Fruit fly (Drosophila melanogaster) S2 (cell line): ENCODE measurements around the gene defl.

Source experiments
- CG8478 ChIP-seq: fragments of >200 bp; optimal IDR thresholded peaks from 2 replicates; lab custom pipeline; 2018
- CTCF ChIP-seq, 2 experiments: fragments of >200 bp; optimal IDR thresholded peaks; 2 replicates each; lab custom pipeline; 2018

The defl gene

dm6 chr3L:9693552-9694133 is 29.6 kb upstream of the defl start:
- TF ChIP-seq CTCF (optimal IDR thresholded peaks at IDR 0.05; lab: Kevin White, UChicago) (no peak), CG8478 (lab: Kevin White, UChicago) (no peak)

dm6 chr3L:9694169-9694866 is 28.9 kb upstream of the defl start:
- TF ChIP-seq CTCF (optimal IDR thresholded peaks at IDR 0.05; lab: Kevin White, UChicago) (no peak), CG8478 (lab: Kevin White, UChicago) (no peak)

DNA sequence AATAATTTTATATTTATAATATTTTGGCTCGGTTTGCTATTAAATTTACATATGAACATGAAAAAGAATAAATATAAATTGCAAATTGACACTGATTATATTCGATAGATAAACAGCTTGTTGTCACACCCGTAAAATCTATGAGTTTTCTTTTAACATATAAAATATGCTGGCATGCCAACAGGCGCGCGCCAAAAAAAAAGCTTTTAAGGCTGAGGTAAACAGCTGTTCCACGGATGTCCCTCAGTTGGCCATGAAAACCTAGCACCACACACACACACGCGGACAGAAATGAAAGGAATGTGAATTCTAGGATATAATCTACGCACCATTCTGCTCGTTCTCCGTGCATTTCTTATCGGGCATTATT is 28.4 kb upstream of the defl start:
- TF ChIP-seq CTCF (optimal IDR thresholded peaks at IDR 0.05; lab: Kevin White, UChicago) (no peak), CG8478 (lab: Kevin White, UChicago) (no peak)

DNA sequence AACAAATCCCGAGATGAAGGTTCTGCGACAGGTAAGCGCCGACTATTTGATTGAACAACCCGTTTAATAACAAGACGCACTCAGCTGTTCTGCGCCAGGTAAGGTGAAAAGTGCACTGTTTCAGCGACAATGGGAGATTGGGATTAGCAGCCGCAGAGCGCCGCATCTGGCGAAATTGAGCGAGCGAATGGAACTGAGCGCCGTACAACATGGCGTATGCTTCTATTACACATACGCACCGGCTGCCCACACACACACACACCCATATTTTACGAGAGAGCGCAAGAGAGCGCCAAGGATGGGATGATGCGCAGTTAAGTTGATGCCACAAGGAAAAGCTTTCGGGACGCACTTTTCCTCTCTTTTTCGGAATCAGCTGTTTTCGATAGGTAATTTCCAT is 28.0 kb upstream of the defl start:
- TF ChIP-seq CTCF (optimal IDR thresholded peaks at IDR 0.05; lab: Kevin White, UChicago) = no peak
- TF ChIP-seq CG8478 (lab: Kevin White, UChicago) = no peak

- no peak for TF ChIP-seq CG8478 (lab: Kevin White, UChicago)
- TF ChIP-seq CTCF (optimal IDR thresholded peaks at IDR 0.05; lab: Kevin White, UChicago) = no peak
Measured at dm6 chr3L:9695647-9696046, 27.6 kb upstream of the defl start.

- no peak for TF ChIP-seq CTCF (optimal IDR thresholded peaks at IDR 0.05; lab: Kevin White, UChicago)
- TF ChIP-seq CG8478 (lab: Kevin White, UChicago) = no peak
Measured at dm6 chr3L:9696650-9697526, 26.3 kb upstream of the defl start, which contains the start of gene Prps. Gene Prps, minus strand, starts transcription at chr3L:9696700.

- TF ChIP-seq CG8478 (lab: Kevin White, UChicago) (no peak), CTCF (optimal IDR thresholded peaks at IDR 0.05; lab: Kevin White, UChicago) (no peak)
Measured at dm6 chr3L:9697527-9697883, 25.7 kb upstream of the defl start.

dm6 chr3L:9698193-9698642 is 25.0 kb upstream of the defl start, which contains the start of gene Ubc4:
Gene Ubc4, plus strand, starts transcription at chr3L:9698336.
- TF ChIP-seq CTCF (optimal IDR thresholded peaks at IDR 0.05; lab: Kevin White, UChicago) = no peak
- TF ChIP-seq CG8478 (lab: Kevin White, UChicago) = no peak

dm6 chr3L:9703495-9703894 is 19.7 kb upstream of the defl start, which contains the start of gene CG6761:
Gene CG6761, minus strand, starts transcription at chr3L:9703595.
- TF ChIP-seq CTCF (optimal IDR thresholded peaks at IDR 0.05; lab: Kevin White, UChicago) (no peak), CG8478 (lab: Kevin White, UChicago) (no peak)

DNA sequence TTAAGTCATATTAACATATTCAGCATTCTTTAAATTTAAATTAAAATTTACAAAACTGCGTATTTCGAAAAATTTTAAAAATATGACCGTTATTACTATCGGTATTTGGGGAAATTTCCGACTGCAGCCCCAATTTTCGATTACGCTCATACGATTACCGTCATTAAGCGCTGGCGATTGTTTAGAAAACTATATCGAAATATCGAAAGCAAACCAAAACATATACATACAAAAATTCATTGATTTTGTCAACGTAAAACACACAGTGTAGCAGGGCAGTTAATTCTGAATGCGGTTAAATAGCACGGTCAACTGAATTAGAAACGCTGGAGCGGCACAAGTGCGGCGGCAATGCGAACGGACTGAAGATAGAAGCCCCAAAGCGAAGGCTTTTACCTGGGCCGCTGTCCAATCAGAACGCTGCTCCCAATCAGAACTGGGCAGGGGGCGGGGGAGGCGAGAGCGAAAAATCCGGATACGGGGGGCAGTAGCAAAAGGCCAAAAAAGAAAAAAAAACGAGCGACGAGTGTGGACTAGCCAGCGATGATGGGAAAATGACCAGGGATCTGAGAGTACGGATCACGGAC is 19.0 kb upstream of the defl start, which contains the start of gene CG16711:
TSS of gene CG16711 (plus strand) at position 170 of the 587 bp plus-strand sequence.
- TF ChIP-seq CTCF (optimal IDR thresholded peaks at IDR 0.05; lab: Kevin White, UChicago) (no peak), CG8478 (lab: Kevin White, UChicago) (no peak)

dm6 chr3L:9705591-9705990 is 17.6 kb upstream of the defl start:
- TF ChIP-seq CTCF (optimal IDR thresholded peaks at IDR 0.05; lab: Kevin White, UChicago) (no peak), CG8478 (lab: Kevin White, UChicago) (no peak)

DNA sequence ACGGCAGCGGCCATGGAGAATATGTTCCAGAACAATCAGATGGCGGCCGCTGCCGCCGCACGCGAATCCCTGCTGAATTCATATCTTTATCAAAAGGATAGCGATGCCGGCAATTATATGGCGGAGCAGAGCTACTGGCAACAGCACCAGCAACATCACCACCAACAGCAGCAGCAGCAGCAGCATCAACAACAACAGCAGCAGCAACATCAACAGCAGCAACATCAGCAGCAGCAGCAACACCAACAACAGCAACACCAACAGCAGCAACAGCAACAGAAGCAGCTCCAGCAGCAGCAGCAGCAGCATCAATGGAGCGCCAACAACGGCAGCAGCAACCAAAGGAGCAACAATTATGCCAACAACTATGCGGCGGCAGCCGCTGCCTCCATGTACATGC is 14.4 kb upstream of the defl start:
- no peak for TF ChIP-seq CTCF (optimal IDR thresholded peaks at IDR 0.05; lab: Kevin White, UChicago)
- TF ChIP-seq CG8478 (lab: Kevin White, UChicago) = no peak

- TF ChIP-seq CG8478 (lab: Kevin White, UChicago) = no peak
- no peak for TF ChIP-seq CTCF (optimal IDR thresholded peaks at IDR 0.05; lab: Kevin White, UChicago)
Measured at dm6 chr3L:9711203-9711602, 12.0 kb upstream of the defl start.

DNA sequence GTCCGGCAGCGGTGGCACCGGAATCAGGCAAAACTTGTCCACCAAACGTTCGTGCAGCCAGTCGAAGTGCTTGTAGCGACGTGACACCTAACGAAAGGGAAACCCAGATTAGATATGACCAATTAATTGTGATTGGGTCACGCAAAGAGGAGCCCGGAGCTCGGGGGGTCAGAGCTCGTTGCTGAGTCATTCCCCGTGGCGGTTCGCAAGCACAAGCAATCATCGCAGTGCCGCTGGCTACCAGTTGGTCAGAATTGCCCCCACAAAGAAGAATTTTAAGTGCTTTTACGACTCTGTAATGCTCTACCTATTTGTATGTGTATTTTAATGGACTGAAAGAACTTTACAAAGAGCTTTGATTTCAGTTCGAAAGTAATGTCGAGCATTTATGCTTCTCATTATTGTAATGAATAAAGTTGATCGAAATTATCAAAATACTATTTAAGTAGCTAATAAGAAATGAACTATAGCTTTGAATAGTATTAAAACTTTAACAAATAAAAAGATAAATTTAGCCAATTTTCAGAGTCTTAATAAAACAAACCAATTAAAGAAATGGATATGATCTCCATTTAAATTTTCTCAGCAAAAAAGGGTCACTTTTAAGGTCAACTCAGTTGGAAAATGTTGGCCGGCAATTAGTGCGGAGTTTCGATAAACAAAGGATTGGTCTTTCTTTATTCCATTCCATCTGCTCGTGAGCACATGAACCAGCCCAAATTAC is 11.0 kb upstream of the defl start:
- no peak for TF ChIP-seq CG8478 (lab: Kevin White, UChicago)
- no peak for TF ChIP-seq CTCF (optimal IDR thresholded peaks at IDR 0.05; lab: Kevin White, UChicago)
